Fruit fly (Drosophila melanogaster) whole organism, prepupa: ENCODE data around the gene CG11560.
A peak's percentile ranks its signal among the peaks of the same experiment; 100 is the strongest.

Source experiments
- Blimp-1 ChIP-seq: fragments of 200-800 bp; sonication (Bioruptor generic); optimal IDR thresholded peaks from 3 replicates; lab custom pipeline; 2017; ENCODE audit warnings: missing biosample characterization, missing genetic modification characterization, mild to moderate bottlenecking, moderate library complexity, missing genetic modification reagents
- CG10631 ChIP-seq: fragments of 200-800 bp; sonication (Bioruptor generic); optimal IDR thresholded peaks from 2 replicates; lab custom pipeline; 2016; ENCODE audit warnings: missing biosample characterization, missing genetic modification characterization
- CG10669 ChIP-seq: fragments of 200-800 bp; sonication (Bioruptor generic); optimal IDR thresholded peaks from 3 replicates; lab custom pipeline; 2018; ENCODE audit warnings: missing biosample characterization, mild to moderate bottlenecking, missing genetic modification characterization, moderate library complexity
- CG11294 ChIP-seq: fragments of 200-800 bp; sonication (Bioruptor generic); IDR thresholded peaks from 2 replicates; pipeline ENCODE4 v1.3.6; 2022; ENCODE audit warnings: missing biosample characterization, missing genetic modification characterization
- CG11762 ChIP-seq: fragments of 200-800 bp; sonication (Bioruptor generic); optimal IDR thresholded peaks from 3 replicates; lab custom pipeline; 2016; ENCODE audit warnings: missing biosample characterization, missing genetic modification characterization; ENCODE audit not compliant: insufficient read depth
- CG11902 ChIP-seq: fragments of 200-800 bp; sonication (Bioruptor generic); optimal IDR thresholded peaks from 3 replicates; lab custom pipeline; 2016; ENCODE audit warnings: missing biosample characterization, missing genetic modification characterization
- CG16779 ChIP-seq: fragments of 200-800 bp; sonication (Bioruptor generic); optimal IDR thresholded peaks from 3 replicates; lab custom pipeline; 2017; ENCODE audit warnings: missing biosample characterization, mild to moderate bottlenecking, missing genetic modification characterization
- CG3032 ChIP-seq: fragments of 200-800 bp; optimal IDR thresholded peaks from 2 replicates; lab custom pipeline; 2019; ENCODE audit warnings: missing biosample characterization, mild to moderate bottlenecking, missing genetic modification characterization, moderate library complexity
- CG31627 ChIP-seq: fragments of 200-800 bp; sonication (Bioruptor generic); optimal IDR thresholded peaks from 3 replicates; lab custom pipeline; 2016; ENCODE audit warnings: missing biosample characterization, missing genetic modification characterization
- CG32006 ChIP-seq: fragments of 200-800 bp; sonication (Bioruptor generic); optimal IDR thresholded peaks from 3 replicates; lab custom pipeline; 2017; ENCODE audit warnings: missing biosample characterization, mild to moderate bottlenecking, missing genetic modification characterization
- CG34406 ChIP-seq: fragments of 200-800 bp; sonication (Bioruptor generic); optimal IDR thresholded peaks from 3 replicates; lab custom pipeline; 2016; ENCODE audit warnings: missing biosample characterization, missing genetic modification characterization
- CG3919 ChIP-seq: fragments of 200-800 bp; sonication (Bioruptor generic); optimal IDR thresholded peaks from 3 replicates; lab custom pipeline; 2016; ENCODE audit warnings: missing biosample characterization, missing genetic modification characterization
- CG4318 ChIP-seq: fragments of 200-800 bp; sonication (Bioruptor generic); optimal IDR thresholded peaks from 3 replicates; lab custom pipeline; 2017; ENCODE audit warnings: missing biosample characterization, mild to moderate bottlenecking, missing genetic modification characterization
- CG6163 ChIP-seq: fragments of 200-800 bp; sonication (Bioruptor generic); IDR thresholded peaks from 3 replicates; pipeline ENCODE4 v1.3.6; 2022; ENCODE audit warnings: missing biosample characterization, missing genetic modification characterization
- CG6276 ChIP-seq: fragments of 200-800 bp; sonication (Bioruptor generic); optimal IDR thresholded peaks from 2 replicates; lab custom pipeline; 2017; ENCODE audit warnings: missing biosample characterization, mild to moderate bottlenecking, missing genetic modification characterization
- CG6792 ChIP-seq: fragments of 200-800 bp; sonication (Bioruptor generic); optimal IDR thresholded peaks from 3 replicates; lab custom pipeline; 2016; ENCODE audit warnings: missing biosample characterization, missing genetic modification characterization
- CG6854 ChIP-seq: fragments of 200-800 bp; sonication (Bioruptor generic); optimal IDR thresholded peaks from 2 replicates; lab custom pipeline; 2017; ENCODE audit warnings: missing biosample characterization, mild to moderate bottlenecking, missing genetic modification characterization
- CG8119 ChIP-seq: fragments of 200-800 bp; sonication (Bioruptor generic); IDR thresholded peaks from 3 replicates; pipeline ENCODE4 v1.3.6; 2022; ENCODE audit warnings: missing biosample characterization, missing genetic modification characterization
- CG8632 ChIP-seq: fragments of 200-800 bp; sonication (Bioruptor generic); optimal IDR thresholded peaks from 3 replicates; lab custom pipeline; 2016; ENCODE audit warnings: missing biosample characterization, missing genetic modification characterization
- Eip78C ChIP-seq: fragments of 200-800 bp; sonication (Bioruptor generic); peaks from one replicate; lab custom pipeline; 2016; ENCODE audit warnings: missing biosample characterization, missing genetic modification characterization
- Eip93F ChIP-seq: fragments of 200-800 bp; sonication (Bioruptor generic); optimal IDR thresholded peaks from 2 replicates; lab custom pipeline; 2016; ENCODE audit warnings: missing biosample characterization, mild to moderate bottlenecking, missing genetic modification characterization
- Ets21C ChIP-seq: fragments of 200-800 bp; sonication (Bioruptor generic); optimal IDR thresholded peaks from 3 replicates; lab custom pipeline; 2016; ENCODE audit warnings: missing biosample characterization, missing genetic modification characterization
- Gug ChIP-seq: fragments of 200-800 bp; sonication (Bioruptor generic); IDR thresholded peaks from 2 replicates; pipeline ENCODE4 v1.3.6; 2022; ENCODE audit warnings: missing biosample characterization, missing genetic modification characterization
- Hr38 ChIP-seq: sonication (Bioruptor generic); optimal IDR thresholded peaks from 2 replicates; lab custom pipeline; 2016; ENCODE audit warnings: missing biosample characterization, missing genetic modification characterization
- Hr39 ChIP-seq: fragments of 200-800 bp; sonication (Bioruptor generic); optimal IDR thresholded peaks from 2 replicates; lab custom pipeline; 2016; ENCODE audit warnings: missing biosample characterization, missing genetic modification characterization
- Hr4 ChIP-seq: fragments of 200-800 bp; sonication (Bioruptor generic); optimal IDR thresholded peaks from 3 replicates; lab custom pipeline; 2016; ENCODE audit warnings: missing biosample characterization, missing genetic modification characterization
- Met ChIP-seq: fragments of 200-800 bp; sonication (Bioruptor generic); optimal IDR thresholded peaks from 3 replicates; lab custom pipeline; 2016; ENCODE audit warnings: missing biosample characterization, missing genetic modification characterization
- OdsH ChIP-seq: fragments of 200-800 bp; sonication (Bioruptor generic); optimal IDR thresholded peaks from 3 replicates; lab custom pipeline; 2016; ENCODE audit warnings: missing biosample characterization, missing genetic modification characterization
- Smox ChIP-seq: fragments of 200-800 bp; sonication (Bioruptor generic); optimal IDR thresholded peaks from 3 replicates; lab custom pipeline; 2016; ENCODE audit warnings: missing biosample characterization, missing genetic modification characterization
- Sox102F ChIP-seq: fragments of 200-800 bp; sonication (Bioruptor generic); optimal IDR thresholded peaks from 2 replicates; lab custom pipeline; 2016; ENCODE audit warnings: missing biosample characterization, mild to moderate bottlenecking, missing genetic modification characterization
- Sox14 ChIP-seq: fragments of 200-800 bp; sonication (Bioruptor generic); optimal IDR thresholded peaks from 3 replicates; lab custom pipeline; 2016; ENCODE audit warnings: missing biosample characterization, missing genetic modification characterization
- Sox15 ChIP-seq: fragments of 200-800 bp; sonication (Bioruptor generic); optimal IDR thresholded peaks from 3 replicates; lab custom pipeline; 2016; ENCODE audit warnings: missing biosample characterization, missing genetic modification characterization
- achi ChIP-seq: fragments of 200-800 bp; sonication (Bioruptor generic); optimal IDR thresholded peaks from 3 replicates; lab custom pipeline; 2016; ENCODE audit warnings: missing biosample characterization, missing genetic modification characterization
- acj6 ChIP-seq: fragments of 200-800 bp; sonication (Bioruptor generic); optimal IDR thresholded peaks from 3 replicates; lab custom pipeline; 2016; ENCODE audit warnings: missing biosample characterization, missing genetic modification characterization
- dac ChIP-seq: fragments of 200-800 bp; sonication (Bioruptor generic); optimal IDR thresholded peaks from 2 replicates; lab custom pipeline; 2017; ENCODE audit warnings: missing biosample characterization, mild to moderate bottlenecking, missing genetic modification characterization
- eg ChIP-seq: fragments of 200-800 bp; sonication (Bioruptor generic); IDR thresholded peaks from 3 replicates; pipeline ENCODE4 v1.3.6; 2022; ENCODE audit warnings: missing biosample characterization, missing genetic modification characterization
- esn ChIP-seq: fragments of 200-800 bp; sonication (Bioruptor generic); optimal IDR thresholded peaks from 2 replicates; lab custom pipeline; 2016; ENCODE audit warnings: missing biosample characterization, mild to moderate bottlenecking, missing genetic modification characterization, moderate library complexity
- fd59A ChIP-seq: fragments of 200-800 bp; sonication (Bioruptor generic); optimal IDR thresholded peaks from 2 replicates; lab custom pipeline; 2017; ENCODE audit warnings: missing biosample characterization, mild to moderate bottlenecking, missing genetic modification characterization, missing genetic modification reagents
- fd85E ChIP-seq: fragments of 200-800 bp; sonication (Bioruptor generic); optimal IDR thresholded peaks from 3 replicates; lab custom pipeline; 2016; ENCODE audit warnings: missing biosample characterization, missing genetic modification characterization
- fkh ChIP-seq: fragments of 200-800 bp; sonication (Bioruptor generic); optimal IDR thresholded peaks from 3 replicates; lab custom pipeline; 2017; ENCODE audit warnings: missing biosample characterization, mild to moderate bottlenecking, missing genetic modification characterization, moderate library complexity
- net ChIP-seq: fragments of 200-800 bp; sonication (Bioruptor generic); optimal IDR thresholded peaks from 3 replicates; lab custom pipeline; 2016; ENCODE audit warnings: missing biosample characterization, missing genetic modification characterization
- pdm3 ChIP-seq: fragments of 200-800 bp; sonication (Bioruptor generic); optimal IDR thresholded peaks from 3 replicates; lab custom pipeline; 2016; ENCODE audit warnings: missing biosample characterization, missing genetic modification characterization
- spab ChIP-seq: fragments of 200-800 bp; sonication (Bioruptor generic); optimal IDR thresholded peaks from 2 replicates; lab custom pipeline; 2017; ENCODE audit warnings: missing biosample characterization, mild to moderate bottlenecking, missing genetic modification characterization, missing genetic modification reagents
- ss ChIP-seq, 2 experiments: fragments of 200-800 bp; sonication (Bioruptor generic); optimal IDR thresholded peaks; 2 replicates in 1 of 2; 3 replicates in 1 of 2; lab custom pipeline; 2017 to 2018; ENCODE audit warnings: mild to moderate bottlenecking in 2 of 2, missing biosample characterization in 2 of 2, missing genetic modification characterization in 2 of 2, moderate library complexity in 1 of 2
- svp ChIP-seq: fragments of 200-800 bp; sonication (Bioruptor generic); peaks from one replicate; lab custom pipeline; 2016; ENCODE audit warnings: missing biosample characterization, missing genetic modification characterization
- topi ChIP-seq: fragments of 200-800 bp; sonication (Bioruptor generic); optimal IDR thresholded peaks from 3 replicates; lab custom pipeline; 2016; ENCODE audit warnings: missing biosample characterization, missing genetic modification characterization

CG11560 gene

DNA sequence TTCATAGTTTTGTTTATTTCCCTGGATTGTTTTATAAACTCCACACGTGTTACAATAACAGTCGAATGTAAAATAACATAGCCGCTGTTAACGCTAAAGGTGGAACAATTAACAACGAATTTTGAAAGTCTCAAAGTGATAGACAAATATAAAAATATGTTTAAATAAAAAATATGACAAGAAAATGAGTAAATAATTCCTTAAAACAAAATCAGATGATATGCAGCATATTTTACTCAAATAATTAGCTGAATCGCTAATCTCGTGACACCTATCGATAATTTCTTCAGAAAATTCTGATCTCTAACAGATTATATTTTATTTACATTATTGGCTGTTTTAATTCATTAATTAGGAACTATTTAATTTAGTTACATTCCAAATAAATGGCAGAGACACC is 16.8 kb downstream of the CG11560 start, which contains the start of the genes CG5645 and Atg12 (continued):
- TF ChIP-seq Sox15 (no peak), CG10669 (GFP tag; lab: Kevin White, UChicago) (peak; percentile 69), spab (no peak), CG6854 (GFP tag; lab: Kevin White, UChicago) (no peak), CG6163 (no peak), svp (GFP tag; lab: Kevin White, UChicago) (peak; percentile 74), esn (GFP tag; lab: Kevin White, UChicago) (peak; percentile 80), CG8119 (GFP tag; lab: Robert Waterston, UW) (peak; percentile 15; the same call in 1 of the 3 replicates), Sox102F (GFP tag; lab: Kevin White, UChicago) (no peak), OdsH (GFP tag; lab: Kevin White, UChicago) (peak; percentile 64), Eip93F (GFP tag; lab: Kevin White, UChicago) (peak; percentile 18), ss (GFP tag; optimal IDR thresholded peaks at IDR 0.05; lab: Kevin White, UChicago) (peak; percentile 12 to 66), Eip78C (GFP tag; lab: Kevin White, UChicago) (peak; percentile 92), dac (GFP tag; lab: Kevin White, UChicago) (no peak)
- TF ChIP-seq, all 60 proteins: peak for 40

DNA sequence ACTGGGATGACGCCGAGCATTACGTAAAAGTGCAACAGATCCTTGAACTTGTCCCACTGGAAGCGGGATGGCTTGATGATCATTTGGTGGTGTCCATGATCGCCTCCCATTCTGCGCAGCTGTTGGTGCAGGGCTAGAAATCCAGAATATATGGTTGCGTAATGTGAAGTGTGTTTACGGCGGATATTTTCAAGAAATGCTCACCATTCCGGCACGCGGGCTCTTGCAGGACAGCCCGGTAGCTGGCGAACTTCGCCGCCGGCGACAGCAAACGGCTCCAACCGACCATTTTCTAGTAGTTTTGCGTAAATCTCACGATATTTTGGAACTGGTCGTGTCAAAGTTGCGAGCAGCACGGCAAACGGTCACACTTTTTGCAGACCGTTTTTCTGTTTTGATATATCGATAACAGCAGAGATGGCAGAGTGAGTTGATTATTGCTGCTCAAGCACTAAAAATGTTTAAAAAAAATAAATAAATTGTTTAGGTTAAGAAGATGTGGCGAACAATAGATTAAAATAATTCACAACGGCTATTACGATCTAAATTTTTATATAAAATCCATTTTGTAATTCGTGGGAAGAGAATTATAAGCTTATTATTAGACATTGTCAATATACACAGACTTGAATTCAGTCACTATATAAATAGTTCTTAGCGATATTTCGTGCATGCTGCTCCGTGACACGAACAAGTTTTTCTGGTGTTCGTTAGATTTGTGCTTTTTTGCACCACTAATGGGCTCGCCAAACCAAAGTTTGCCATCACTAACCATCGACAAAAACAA is 18.5 kb downstream of the CG11560 start, which contains the start of the genes ND-SGDH and RhoGAP68F:
ND-SGDH (minus strand) TSS at position 472 of the 787 bp plus-strand sequence.
RhoGAP68F (plus strand) TSS at position 756 of the 787 bp plus-strand sequence.
- peak; percentile 84 for TF ChIP-seq esn (GFP tag; lab: Kevin White, UChicago)
- peak; percentile 80 for TF ChIP-seq CG10631
- TF ChIP-seq fd59A (GFP tag; lab: Kevin White, UChicago) = peak; percentile 52
- TF ChIP-seq CG3032 (tag; lab: Kevin White, UChicago) = peak; percentile 79
- TF ChIP-seq CG6792 = peak; percentile 68
- TF ChIP-seq CG32006 = peak; percentile 67
- peak; percentile 77 for TF ChIP-seq achi
- peak; percentile 75 for TF ChIP-seq topi (GFP tag; lab: Kevin White, UChicago)
- TF ChIP-seq CG6276 (GFP tag; lab: Kevin White, UChicago) = no peak
- TF ChIP-seq Eip93F (GFP tag; lab: Kevin White, UChicago) = peak; percentile 41
- TF ChIP-seq CG34406 = peak; percentile 63
- TF ChIP-seq pdm3 (GFP tag; lab: Kevin White, UChicago) = peak; percentile 76
- TF ChIP-seq spab = peak; percentile 28
- TF ChIP-seq CG11762 (GFP tag; lab: Kevin White, UChicago) = peak; percentile 48
- peak; percentile 76 for TF ChIP-seq acj6 (GFP tag; lab: Kevin White, UChicago)
- peak; percentile 92 for TF ChIP-seq svp (GFP tag; lab: Kevin White, UChicago)
- TF ChIP-seq Smox = peak; percentile 81
- TF ChIP-seq CG31627 (GFP tag; lab: Kevin White, UChicago) = peak; percentile 84
- peak; percentile 79 for TF ChIP-seq Sox14 (GFP tag; lab: Kevin White, UChicago)
- peak; percentile 76 for TF ChIP-seq Hr4 (GFP tag; lab: Kevin White, UChicago)
- 0 out of 3 replicates have a peak, but pooled peaks have one; percentile 32 for TF ChIP-seq CG6163
- no peak for TF ChIP-seq fd85E (GFP tag; lab: Kevin White, UChicago)
- peak; percentile 62; the same call in 1 of the 2 replicates for TF ChIP-seq CG11294
- peak; percentile 79 for TF ChIP-seq Eip78C (GFP tag; lab: Kevin White, UChicago)
- TF ChIP-seq CG3919 (GFP tag; lab: Kevin White, UChicago) = peak; percentile 78
- peak; percentile 73 for TF ChIP-seq CG11902 (GFP tag; lab: Kevin White, UChicago)
- no peak for TF ChIP-seq Blimp-1 (GFP tag; lab: Kevin White, UChicago)
- TF ChIP-seq Sox102F (GFP tag; lab: Kevin White, UChicago) = peak; percentile 76
- TF ChIP-seq Gug (GFP tag; lab: Robert Waterston, UW) = peak; percentile 36; the same call in 1 of the 2 replicates
- peak; percentile 67; the same call in 2 of the 3 replicates for TF ChIP-seq eg (GFP tag; lab: Robert Waterston, UW)
- no peak for TF ChIP-seq CG4318 (GFP tag; lab: Kevin White, UChicago)
- peak; percentile 21 for TF ChIP-seq CG8632
- peak; percentile 75 for TF ChIP-seq Sox15
- TF ChIP-seq Met (GFP tag; lab: Kevin White, UChicago) = peak; percentile 79
- TF ChIP-seq Ets21C (GFP tag; lab: Kevin White, UChicago) = peak; percentile 79
- TF ChIP-seq Hr39 (GFP tag; lab: Kevin White, UChicago) = peak; percentile 84
- peak; percentile 69 for TF ChIP-seq CG10669 (GFP tag; lab: Kevin White, UChicago)
- peak; percentile 81 for TF ChIP-seq fkh
- peak in 1 of 2 experiments; percentile 66 for TF ChIP-seq ss (GFP tag; optimal IDR thresholded peaks at IDR 0.05; lab: Kevin White, UChicago)
- peak; percentile 79 for TF ChIP-seq OdsH (GFP tag; lab: Kevin White, UChicago)
- no peak for TF ChIP-seq Hr38 (GFP tag; lab: Kevin White, UChicago)
- TF ChIP-seq CG16779 (tag; lab: Kevin White, UChicago) = no peak
- TF ChIP-seq net (GFP tag; lab: Kevin White, UChicago) = peak; percentile 54
